Worm (Caenorhabditis elegans): ENCODE data around the gene C08E8.11.

Gene C08E8.11

ce11 chrV:18394203-18394602 lies 43.4 kb downstream of the C08E8.11 start, which contains the start of gene Y51A2B.6 (continued):
- no peak for TF ChIP-seq tra-1 (GFP tag; IDR thresholded peaks at IDR 0.05)
- TF ChIP-seq nhr-10 (tag; optimal IDR thresholded peaks at IDR 0.05) = no peak

ce11 chrV:18395649-18396048 lies 44.8 kb downstream of the C08E8.11 start, which contains the start of gene Y51A2B.9:
TSS of gene Y51A2B.9 (minus strand) at chrV:18395749.
- TF ChIP-seq tag-97 (GFP tag; IDR thresholded peaks at IDR 0.05) (no peak), daf-16 (GFP tag; optimal IDR thresholded peaks at IDR 0.05) (no peak), daf-16 (tag; optimal IDR thresholded peaks at IDR 0.05) (no peak), pha-4 (GFP tag; IDR thresholded peaks at IDR 0.05) (no peak), pha-4 (tag; optimal IDR thresholded peaks at IDR 0.05) (no peak)

- no peak for TF ChIP-seq ceh-44 (GFP tag; IDR thresholded peaks at IDR 0.05)
- TF ChIP-seq lin-38 (GFP tag; IDR thresholded peaks at IDR 0.05) = no peak
- no peak for TF ChIP-seq vab-7 (GFP tag; IDR thresholded peaks at IDR 0.05)
- no peak for TF ChIP-seq zip-11 (GFP tag; IDR thresholded peaks at IDR 0.05)
Measured at ce11 chrV:18397814-18398213, 47.0 kb downstream of the C08E8.11 start, which contains the start of gene Y51A2B.16. TSS of gene Y51A2B.16 (minus strand) at chrV:18397914.
